Worm (Caenorhabditis elegans): Measurements from ENCODE around the gene ran-2.
A peak's percentile ranks its signal among the peaks of the same experiment; 100 is the strongest.

Gene ran-2

ce11 chrIII:7903427-7903826, 29.9 kb upstream of the ran-2 start:
- TF ChIP-seq efl-1 (optimal IDR thresholded peaks at IDR 0.05) = no peak
- no peak for TF ChIP-seq efl-1 (GFP tag; optimal IDR thresholded peaks at IDR 0.05 in 1 of 2)
- TF ChIP-seq elt-3 (tag; optimal IDR thresholded peaks at IDR 0.05) = no peak
- no peak for TF ChIP-seq unc-130 (tag; optimal IDR thresholded peaks at IDR 0.05)
- TF ChIP-seq lir-3 (tag; optimal IDR thresholded peaks at IDR 0.05; ENCODE audit: poor library complexity) = no peak
- no peak for TF ChIP-seq isw-1 (GFP tag; IDR thresholded peaks at IDR 0.05)
- no peak for TF ChIP-seq mep-1 (tag; optimal IDR thresholded peaks at IDR 0.05)
- no peak for TF ChIP-seq unc-98 (GFP tag; IDR thresholded peaks at IDR 0.05)
- TF ChIP-seq F16B12.6 (tag; optimal IDR thresholded peaks at IDR 0.05) = no peak
- TF ChIP-seq ets-5 (GFP tag; IDR thresholded peaks at IDR 0.05) = no peak
- TF ChIP-seq sptf-1 (tag; optimal IDR thresholded peaks at IDR 0.05) = no peak
- no peak for TF ChIP-seq jun-1 (tag; optimal IDR thresholded peaks at IDR 0.05)
- no peak for TF ChIP-seq pag-3 (tag; optimal IDR thresholded peaks at IDR 0.05; ENCODE audit: borderline replicate concordance, insufficient read depth)
- TF ChIP-seq ceh-8 (GFP tag; optimal IDR thresholded peaks at IDR 0.05) = no peak
- no peak for TF ChIP-seq lin-14 (GFP tag; optimal IDR thresholded peaks at IDR 0.05)
- TF ChIP-seq rnt-1 (tag; optimal IDR thresholded peaks at IDR 0.05) = no peak
- TF ChIP-seq ceh-90 (tag; optimal IDR thresholded peaks at IDR 0.05) = no peak
- no peak for TF ChIP-seq nhr-28 (tag; optimal IDR thresholded peaks at IDR 0.05)
- no peak for TF ChIP-seq nhr-77 (tag; optimal IDR thresholded peaks at IDR 0.05)
- no peak for TF ChIP-seq egl-27 (tag; optimal IDR thresholded peaks at IDR 0.05)

DNA sequence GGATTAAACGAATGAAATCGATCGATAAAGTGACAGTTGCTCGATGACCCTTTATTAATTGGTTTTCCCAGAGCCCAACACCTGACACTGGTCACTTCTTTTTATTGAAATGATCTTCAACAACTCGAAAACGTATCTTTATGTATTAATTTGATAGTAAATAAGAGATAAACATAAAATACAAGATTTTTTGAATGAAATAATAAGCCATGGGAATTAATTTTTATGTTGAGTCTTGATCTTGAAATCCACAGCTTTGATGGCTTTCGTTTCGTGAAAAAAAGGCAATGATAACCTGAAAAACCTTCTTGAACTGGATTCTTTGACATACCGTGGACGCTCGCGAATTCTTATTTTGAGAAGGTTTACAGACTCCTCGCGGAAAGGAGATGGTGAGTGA, 25.8 kb upstream of the ran-2 start, which contains the start of gene pcp-5:
Gene pcp-5 (minus strand): TSS at position 101 of the 400 bp plus-strand sequence.
- TF ChIP-seq tbx-2 (tag; optimal IDR thresholded peaks at IDR 0.05) (no peak), ceh-63 (GFP tag; optimal IDR thresholded peaks at IDR 0.05) (no peak), ama-1 (optimal IDR thresholded peaks at IDR 0.05) (no peak), rnt-1 (tag; optimal IDR thresholded peaks at IDR 0.05) (peak; percentile 48), nhr-71 (tag; optimal IDR thresholded peaks at IDR 0.05) (peak; percentile 36)

DNA sequence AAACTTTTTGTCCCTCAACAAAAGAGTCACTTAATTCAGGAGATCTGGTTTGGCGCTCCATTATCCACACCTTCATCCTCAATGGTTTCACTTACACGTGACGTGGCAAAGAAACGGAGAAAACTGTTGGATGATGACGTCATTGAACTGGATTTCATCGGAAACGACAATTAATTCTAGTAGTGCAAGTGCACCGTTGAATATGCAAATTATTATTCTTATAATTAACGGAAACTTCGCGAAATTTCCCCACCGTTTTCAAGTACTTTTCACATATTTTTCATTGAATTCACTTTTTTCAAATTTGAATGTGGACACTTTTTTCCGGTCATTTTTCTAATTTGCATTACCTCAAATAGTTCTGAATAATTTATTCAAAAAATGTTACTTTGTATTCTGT, 24.1 kb upstream of the ran-2 start, which contains the start of gene ZK688.1:
Gene ZK688.1 (plus strand): TSS at position 301 of the 400 bp plus-strand sequence.
- no peak for TF ChIP-seq efl-1 (optimal IDR thresholded peaks at IDR 0.05)
- TF ChIP-seq efl-1 (GFP tag; optimal IDR thresholded peaks at IDR 0.05 in 1 of 2) = peak in 1 of 2 experiments; percentile 52
- no peak for TF ChIP-seq nhr-76 (tag; optimal IDR thresholded peaks at IDR 0.05)
- no peak for TF ChIP-seq vab-15 (tag; optimal IDR thresholded peaks at IDR 0.05)

ce11 chrIII:7911621-7912020, 21.7 kb upstream of the ran-2 start, which contains the start of gene ZK688.7:
Gene ZK688.7, minus strand, starts transcription at chrIII:7911634.
- TF ChIP-seq hlh-4 (tag; optimal IDR thresholded peaks at IDR 0.05) = no peak
- no peak for TF ChIP-seq aly-2 (tag; optimal IDR thresholded peaks at IDR 0.05)
- no peak for TF ChIP-seq C04F5.9 (tag; optimal IDR thresholded peaks at IDR 0.05)
- no peak for TF ChIP-seq mef-2 (tag; optimal IDR thresholded peaks at IDR 0.05)
- TF ChIP-seq lir-3 (tag; optimal IDR thresholded peaks at IDR 0.05; ENCODE audit: poor library complexity) = no peak
- no peak for TF ChIP-seq unc-86 (tag; optimal IDR thresholded peaks at IDR 0.05)
- TF ChIP-seq egl-27 (tag; optimal IDR thresholded peaks at IDR 0.05) = no peak
- TF ChIP-seq nhr-237 (tag; optimal IDR thresholded peaks at IDR 0.05) = no peak
- TF ChIP-seq ceh-8 (GFP tag; optimal IDR thresholded peaks at IDR 0.05) = no peak
- TF ChIP-seq pqm-1 (tag; optimal IDR thresholded peaks at IDR 0.05) = no peak
- no peak for TF ChIP-seq nhr-77 (tag; optimal IDR thresholded peaks at IDR 0.05)
- TF ChIP-seq nhr-20 (tag; optimal IDR thresholded peaks at IDR 0.05) = peak; percentile 57
- TF ChIP-seq ztf-11 (tag; optimal IDR thresholded peaks at IDR 0.05) = no peak
- no peak for TF ChIP-seq lin-13 (GFP tag; optimal IDR thresholded peaks at IDR 0.05)
- TF ChIP-seq elt-2 (tag; optimal IDR thresholded peaks at IDR 0.05) = no peak
- no peak for TF ChIP-seq Y116A8C.19 (tag; optimal IDR thresholded peaks at IDR 0.05; ENCODE audit: borderline replicate concordance)
- no peak for TF ChIP-seq rnt-1 (tag; optimal IDR thresholded peaks at IDR 0.05)
- TF ChIP-seq F16B12.6 (tag; optimal IDR thresholded peaks at IDR 0.05) = no peak
- no peak for TF ChIP-seq ceh-63 (GFP tag; optimal IDR thresholded peaks at IDR 0.05)
- TF ChIP-seq nhr-71 (tag; optimal IDR thresholded peaks at IDR 0.05) = no peak
- TF ChIP-seq efl-1 (optimal IDR thresholded peaks at IDR 0.05) = peak; percentile 1 to 30
- peak; percentile 19 to 71 for TF ChIP-seq efl-1 (GFP tag; optimal IDR thresholded peaks at IDR 0.05 in 1 of 2)
- TF ChIP-seq dsc-1 (tag; optimal IDR thresholded peaks at IDR 0.05) = no peak
- no peak for TF ChIP-seq isw-1 (GFP tag; IDR thresholded peaks at IDR 0.05)
- TF ChIP-seq lin-39 (tag; optimal IDR thresholded peaks at IDR 0.05) = no peak
- TF ChIP-seq zip-4 (GFP tag; optimal IDR thresholded peaks at IDR 0.05) = no peak
- no peak for TF ChIP-seq nhr-19 (GFP tag; conservative IDR thresholded peaks at IDR 0.05)
- TF ChIP-seq swsn-7 (tag; optimal IDR thresholded peaks at IDR 0.05) = no peak
- no peak for TF ChIP-seq unc-98 (GFP tag; IDR thresholded peaks at IDR 0.05)
- no peak for TF ChIP-seq sptf-1 (tag; optimal IDR thresholded peaks at IDR 0.05)
- no peak for TF ChIP-seq unc-30 (tag; optimal IDR thresholded peaks at IDR 0.05)
- no peak for TF ChIP-seq nhr-84 (tag; optimal IDR thresholded peaks at IDR 0.05)
- no peak for TF ChIP-seq nhr-11 (tag; optimal IDR thresholded peaks at IDR 0.05)
